Worm (Caenorhabditis elegans): ENCODE data around the gene C08E8.1.

C08E8.1 gene

ce11 chrV:18339807-18340206 lies 22.5 kb downstream of the C08E8.1 start, which contains the start of gene C08E8.10:
Gene C08E8.10 (minus strand): TSS chrV:18339907.
- no peak for TF ChIP-seq bed-3 (GFP tag; optimal IDR thresholded peaks at IDR 0.05)
- TF ChIP-seq nhr-28 (tag; optimal IDR thresholded peaks at IDR 0.05), result no peak

ce11 chrV:18337643-18338042 lies 24.7 kb downstream of the C08E8.1 start:
- TF ChIP-seq flh-1 (GFP tag; optimal IDR thresholded peaks at IDR 0.05) (no peak), ham-2 (GFP tag; optimal IDR thresholded peaks at IDR 0.05) (no peak), ceh-39 (tag; optimal IDR thresholded peaks at IDR 0.05) (no peak), lin-32 (GFP tag; optimal IDR thresholded peaks at IDR 0.05) (no peak), nhr-28 (tag; optimal IDR thresholded peaks at IDR 0.05) (no peak), blmp-1 (tag; optimal IDR thresholded peaks at IDR 0.05) (no peak)

ce11 chrV:18331086-18331485 lies 31.2 kb downstream of the C08E8.1 start, which contains the start of gene B0462.4:
Gene B0462.4 (minus strand): TSS chrV:18331186.
- TF ChIP-seq unc-39 (tag; optimal IDR thresholded peaks at IDR 0.05) (no peak), lin-13 (tag; optimal IDR thresholded peaks at IDR 0.05) (no peak), snpc-4 (tag; optimal IDR thresholded peaks at IDR 0.05) (no peak), sptf-1 (tag; optimal IDR thresholded peaks at IDR 0.05) (no peak), ces-1 (GFP tag; optimal IDR thresholded peaks at IDR 0.05) (no peak), pha-4 (tag; optimal IDR thresholded peaks at IDR 0.05) (no peak), elt-3 (tag; optimal IDR thresholded peaks at IDR 0.05) (no peak), nhr-2 (tag; optimal IDR thresholded peaks at IDR 0.05) (no peak), nhr-237 (tag; optimal IDR thresholded peaks at IDR 0.05) (no peak), nhr-28 (tag; optimal IDR thresholded peaks at IDR 0.05) (no peak), mep-1 (tag; optimal IDR thresholded peaks at IDR 0.05) (no peak), mls-2 (tag; optimal IDR thresholded peaks at IDR 0.05) (no peak), unc-120 (tag; optimal IDR thresholded peaks at IDR 0.05; ENCODE audit: poor library complexity, severe bottlenecking) (no peak), cnd-1 (tag; optimal IDR thresholded peaks at IDR 0.05) (no peak), blmp-1 (tag; optimal IDR thresholded peaks at IDR 0.05) (no peak), nhr-12 (tag; optimal IDR thresholded peaks at IDR 0.05) (no peak), mab-5 (tag; optimal IDR thresholded peaks at IDR 0.05) (no peak), hlh-1 (tag; optimal IDR thresholded peaks at IDR 0.05) (no peak)

ce11 chrV:18324525-18324924 lies 37.8 kb downstream of the C08E8.1 start:
- TF ChIP-seq sptf-1 (tag; optimal IDR thresholded peaks at IDR 0.05) (no peak), ztf-11 (tag; optimal IDR thresholded peaks at IDR 0.05) (no peak), snpc-4 (tag; optimal IDR thresholded peaks at IDR 0.05) (no peak), elt-1 (tag; optimal IDR thresholded peaks at IDR 0.05; ENCODE audit: borderline replicate concordance, insufficient read depth) (no peak), ham-2 (GFP tag; optimal IDR thresholded peaks at IDR 0.05) (no peak), unc-120 (tag; optimal IDR thresholded peaks at IDR 0.05; ENCODE audit: poor library complexity, severe bottlenecking) (no peak), bed-3 (GFP tag; optimal IDR thresholded peaks at IDR 0.05) (no peak), lin-13 (tag; optimal IDR thresholded peaks at IDR 0.05) (no peak), hlh-1 (tag; optimal IDR thresholded peaks at IDR 0.05) (no peak)

ce11 chrV:18323231-18323630 lies 39.1 kb downstream of the C08E8.1 start, which contains the start of gene B0462.5:
Gene B0462.5 (minus strand): TSS chrV:18323331.
- TF ChIP-seq ces-1 (GFP tag; optimal IDR thresholded peaks at IDR 0.05) (no peak), nhr-12 (tag; optimal IDR thresholded peaks at IDR 0.05) (no peak), zip-8 (tag; optimal IDR thresholded peaks at IDR 0.05) (no peak), nhr-2 (tag; optimal IDR thresholded peaks at IDR 0.05) (no peak), elt-3 (tag; optimal IDR thresholded peaks at IDR 0.05) (no peak), M03D4.4 (tag; optimal IDR thresholded peaks at IDR 0.05) (no peak), mep-1 (tag; optimal IDR thresholded peaks at IDR 0.05) (no peak)

ce11 chrV:18318312-18318711 lies 44.0 kb downstream of the C08E8.1 start, which contains the start of gene fbxb-119:
Gene fbxb-119 (plus strand): TSS chrV:18318612.
- TF ChIP-seq nhr-28 (tag; optimal IDR thresholded peaks at IDR 0.05) (no peak), mls-2 (tag; optimal IDR thresholded peaks at IDR 0.05) (no peak), nhr-12 (tag; optimal IDR thresholded peaks at IDR 0.05) (no peak), nhr-2 (tag; optimal IDR thresholded peaks at IDR 0.05) (no peak), unc-120 (tag; optimal IDR thresholded peaks at IDR 0.05; ENCODE audit: poor library complexity, severe bottlenecking) (no peak), ceh-43 (GFP tag; optimal IDR thresholded peaks at IDR 0.05) (no peak), nhr-76 (tag; optimal IDR thresholded peaks at IDR 0.05) (no peak), ham-2 (GFP tag; optimal IDR thresholded peaks at IDR 0.05) (no peak), flh-1 (GFP tag; optimal IDR thresholded peaks at IDR 0.05) (no peak), lin-13 (tag; optimal IDR thresholded peaks at IDR 0.05) (no peak), unc-39 (tag; optimal IDR thresholded peaks at IDR 0.05) (no peak), M03D4.4 (tag; optimal IDR thresholded peaks at IDR 0.05) (no peak), elt-1 (tag; optimal IDR thresholded peaks at IDR 0.05; ENCODE audit: borderline replicate concordance, insufficient read depth) (no peak), lin-32 (GFP tag; optimal IDR thresholded peaks at IDR 0.05) (no peak), ceh-83 (GFP tag; optimal IDR thresholded peaks at IDR 0.05) (no peak), zip-8 (tag; optimal IDR thresholded peaks at IDR 0.05) (no peak), ztf-11 (tag; optimal IDR thresholded peaks at IDR 0.05) (no peak), elt-3 (tag; optimal IDR thresholded peaks at IDR 0.05) (no peak), sptf-1 (tag; optimal IDR thresholded peaks at IDR 0.05) (no peak), bed-3 (GFP tag; optimal IDR thresholded peaks at IDR 0.05) (no peak)
